Fruit fly (Drosophila melanogaster): ENCODE results near the gene SF1.

Gene SF1

DNA sequence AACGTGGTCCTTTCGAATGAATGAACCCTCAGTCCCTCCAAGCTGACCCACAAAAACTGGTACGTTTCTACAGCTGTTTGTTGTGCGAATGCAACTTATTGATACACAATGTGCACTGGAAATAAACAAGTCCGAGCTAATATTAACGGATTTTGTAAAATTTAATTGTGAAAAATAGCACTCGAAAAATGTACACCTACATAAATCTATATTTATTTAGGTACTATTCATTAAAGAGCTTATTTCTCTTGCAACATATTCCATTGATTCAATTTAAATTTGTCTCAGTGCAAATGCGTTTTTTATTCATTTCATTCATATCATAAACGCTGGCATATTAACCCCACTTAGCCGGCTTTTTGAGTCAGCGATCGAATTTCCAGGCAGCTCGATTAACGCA lies 21.0 kb downstream of the SF1 start (continued):
- TF ChIP-seq CG11902 (GFP tag; optimal IDR thresholded peaks at IDR 0.05) (no peak), Sox14 (GFP tag; optimal IDR thresholded peaks at IDR 0.05) (no peak), cyc (GFP tag; optimal IDR thresholded peaks at IDR 0.05) (no peak), CG4318 (GFP tag; optimal IDR thresholded peaks at IDR 0.05) (no peak), pdm3 (GFP tag; optimal IDR thresholded peaks at IDR 0.05) (no peak), ss (GFP tag; optimal IDR thresholded peaks at IDR 0.05) (no peak), Eip78C (GFP tag) (peak; percentile 53), CG8119 (GFP tag; IDR thresholded peaks at IDR 0.05) (no peak), Blimp-1 (GFP tag; optimal IDR thresholded peaks at IDR 0.05) (no peak), CG8632 (GFP tag; optimal IDR thresholded peaks at IDR 0.05) (peak; percentile 11), dac (GFP tag; optimal IDR thresholded peaks at IDR 0.05) (no peak)

DNA sequence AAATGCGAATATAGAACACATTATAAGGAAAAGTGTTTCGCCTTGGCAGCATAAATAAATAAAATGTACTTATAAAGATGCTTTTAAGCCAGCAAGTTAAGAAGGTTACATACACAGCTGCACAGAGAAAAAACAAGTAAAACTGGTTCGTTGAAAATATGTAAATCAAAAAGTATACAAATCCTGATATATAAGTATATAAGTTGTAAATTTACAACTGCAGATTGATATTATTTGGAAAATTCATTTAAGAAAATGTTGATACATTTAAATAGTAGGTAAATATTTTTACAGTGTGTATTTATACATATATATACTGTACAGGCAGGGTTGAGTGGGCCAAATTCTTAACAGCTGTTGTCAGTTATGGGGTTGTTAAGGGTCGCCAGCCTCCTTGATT lies 24.6 kb downstream of the SF1 start:
- TF ChIP-seq Eip78C (GFP tag) (peak; percentile 44), svp (GFP tag) (peak; percentile 32), CG3032 (tag; optimal IDR thresholded peaks at IDR 0.05) (no peak), CG16779 (tag; optimal IDR thresholded peaks at IDR 0.05) (no peak), Eip75B (GFP tag; optimal IDR thresholded peaks at IDR 0.05) (no peak), CG1621 (tag; optimal IDR thresholded peaks at IDR 0.05) (no peak)

DNA sequence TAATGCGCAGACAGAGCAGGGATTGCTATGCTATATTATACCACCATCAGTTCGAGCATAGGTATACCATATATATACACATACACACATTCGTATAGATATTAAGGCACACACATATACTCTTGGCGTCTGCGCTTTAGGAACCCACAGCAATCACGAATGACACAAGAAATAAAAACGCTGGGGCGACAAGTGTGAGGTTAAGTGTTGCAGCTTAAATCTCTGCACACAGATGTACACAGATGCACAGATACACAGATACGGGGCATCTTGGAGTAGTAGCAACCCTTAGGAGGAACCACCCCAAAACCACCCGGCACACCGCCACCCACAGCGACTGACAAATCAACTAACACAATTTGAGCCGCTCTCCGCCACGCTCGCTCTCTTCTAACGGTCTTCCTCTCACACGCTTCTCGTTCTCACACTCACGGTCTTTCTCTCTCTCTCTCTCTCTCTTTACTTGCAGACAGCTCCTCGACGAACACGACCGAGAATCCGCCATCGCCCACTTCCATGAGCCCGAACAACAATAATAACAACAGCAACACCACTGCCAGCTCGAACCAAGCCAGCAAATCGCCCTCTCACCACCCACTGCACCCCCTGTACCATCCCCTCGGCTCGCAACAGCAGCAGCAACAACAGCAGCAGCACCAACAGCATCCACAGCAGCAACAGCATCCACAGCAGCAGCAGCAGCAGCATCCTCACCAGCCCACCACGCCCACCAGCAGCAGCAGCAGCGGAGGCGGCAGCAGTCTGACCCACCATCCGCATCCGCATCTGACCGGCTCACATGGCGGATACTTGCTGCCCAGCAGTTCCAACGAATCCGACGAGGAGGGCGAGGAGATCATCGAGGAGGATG lies 26.6 kb downstream of the SF1 start:
- TF ChIP-seq fd85E (GFP tag; optimal IDR thresholded peaks at IDR 0.05) (no peak), CG8319 (GFP tag; optimal IDR thresholded peaks at IDR 0.05) (no peak), CG10631 (GFP tag; optimal IDR thresholded peaks at IDR 0.05) (no peak)

DNA sequence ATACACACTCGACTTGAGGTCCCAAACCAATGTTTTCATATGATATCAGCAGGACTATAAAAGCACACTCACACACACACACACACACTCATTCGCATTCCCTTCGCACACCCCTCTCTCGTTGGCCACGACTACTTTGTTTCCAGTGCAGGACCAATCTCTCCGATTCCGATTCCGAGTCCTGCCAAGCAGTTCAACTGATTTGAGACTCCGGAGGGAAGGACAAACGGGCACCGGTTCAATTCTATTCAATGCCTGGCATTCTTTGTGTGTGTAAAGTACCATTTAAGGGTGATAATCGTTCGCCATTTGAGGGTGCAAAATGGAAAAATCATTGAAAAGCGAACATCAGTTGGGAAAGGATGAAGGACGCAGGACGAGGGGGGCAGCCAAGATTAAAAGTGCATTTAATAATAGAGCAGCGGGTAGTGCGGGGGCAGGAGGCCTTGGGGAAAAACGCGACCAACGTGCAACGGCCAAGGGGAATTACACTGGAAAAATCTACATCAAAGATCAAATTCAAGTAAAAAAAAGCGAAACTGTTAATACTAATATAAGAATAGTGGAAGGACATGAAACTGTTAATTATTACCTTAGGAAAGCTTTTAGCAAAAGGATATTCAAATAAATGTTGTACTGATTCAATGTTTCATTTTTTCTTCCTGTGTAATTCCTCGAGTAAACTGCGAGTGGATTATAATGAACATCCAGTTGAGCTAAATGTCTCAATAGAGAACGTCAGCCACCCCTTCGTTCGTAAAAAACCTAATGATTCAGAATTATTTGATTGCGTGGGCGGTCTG lies 43.6 kb downstream of the SF1 start:
- TF ChIP-seq spab (GFP tag; optimal IDR thresholded peaks at IDR 0.05) (no peak), achi (GFP tag; optimal IDR thresholded peaks at IDR 0.05) (no peak), CG32006 (GFP tag; optimal IDR thresholded peaks at IDR 0.05) (no peak), fd85E (GFP tag; optimal IDR thresholded peaks at IDR 0.05) (no peak), Eip93F (GFP tag; optimal IDR thresholded peaks at IDR 0.05) (no peak), CG10631 (GFP tag; optimal IDR thresholded peaks at IDR 0.05) (no peak), CG6792 (GFP tag; optimal IDR thresholded peaks at IDR 0.05) (no peak), Hr38 (GFP tag; optimal IDR thresholded peaks at IDR 0.05) (no peak), CG6854 (GFP tag; optimal IDR thresholded peaks at IDR 0.05) (no peak), Gug (GFP tag; IDR thresholded peaks at IDR 0.05) (no peak), Smox (GFP tag; optimal IDR thresholded peaks at IDR 0.05) (peak; percentile 16), svp (GFP tag) (peak; percentile 67), net (GFP tag; optimal IDR thresholded peaks at IDR 0.05) (no peak), salr (GFP tag; optimal IDR thresholded peaks at IDR 0.05) (no peak), CG11902 (GFP tag; optimal IDR thresholded peaks at IDR 0.05) (no peak), Sox15 (GFP tag; optimal IDR thresholded peaks at IDR 0.05) (no peak), CG9139 (GFP tag; optimal IDR thresholded peaks at IDR 0.05) (no peak), acj6 (GFP tag; optimal IDR thresholded peaks at IDR 0.05) (no peak), CG6808 (GFP tag; optimal IDR thresholded peaks at IDR 0.05) (no peak), CG3032 (tag; optimal IDR thresholded peaks at IDR 0.05) (peak; percentile 7), Sox102F (GFP tag; optimal IDR thresholded peaks at IDR 0.05) (peak; percentile 17), topi (GFP tag; optimal IDR thresholded peaks at IDR 0.05) (no peak), CG1621 (tag; optimal IDR thresholded peaks at IDR 0.05) (no peak), Sox14 (GFP tag; optimal IDR thresholded peaks at IDR 0.05) (no peak), CG8119 (GFP tag; IDR thresholded peaks at IDR 0.05) (no peak), fd59A (GFP tag; optimal IDR thresholded peaks at IDR 0.05) (no peak), Hr39 (GFP tag; optimal IDR thresholded peaks at IDR 0.05) (peak; percentile 40), dsx (GFP tag; optimal IDR thresholded peaks at IDR 0.05; ENCODE audit: poor library complexity, severe bottlenecking) (no peak), CG7368 (GFP tag; optimal IDR thresholded peaks at IDR 0.05) (no peak), CG4318 (GFP tag; optimal IDR thresholded peaks at IDR 0.05) (no peak), CG6163 (GFP tag; IDR thresholded peaks at IDR 0.05) (no peak), CG31627 (GFP tag; optimal IDR thresholded peaks at IDR 0.05) (peak; percentile 12), Blimp-1 (GFP tag; optimal IDR thresholded peaks at IDR 0.05) (no peak)
